Fruit fly (Drosophila melanogaster): ENCODE data around the gene Cyp28d1.

DNA sequence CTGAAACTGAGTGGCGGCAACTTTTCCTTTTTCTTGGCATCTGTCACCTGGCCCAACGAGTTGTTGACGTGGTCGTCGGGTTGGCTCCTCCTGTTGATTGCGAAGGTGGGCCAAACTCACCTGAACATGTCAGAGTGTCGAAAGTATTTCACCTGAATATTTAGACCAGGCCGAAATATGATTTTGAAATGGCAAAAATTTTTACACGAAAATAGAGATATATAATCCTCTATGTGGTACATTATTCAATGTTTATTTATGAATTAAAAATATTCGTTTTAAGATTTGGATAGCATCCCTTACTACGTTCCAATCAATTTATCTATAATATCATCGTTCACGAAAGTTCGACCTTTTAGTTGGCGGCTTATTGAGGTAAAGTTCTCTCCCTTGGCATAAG lies 4.7 kb downstream of the Cyp28d1 start, which contains the start of gene CG7742:
- no peak for TF ChIP-seq psq (optimal IDR thresholded peaks at IDR 0.05)
- no peak for TF ChIP-seq CG8478 (optimal IDR thresholded peaks at IDR 0.05)

All from whole organism.